Fruit fly (Drosophila melanogaster): ENCODE data around the gene ATPsyndelta.

ATPsyndelta gene

DNA sequence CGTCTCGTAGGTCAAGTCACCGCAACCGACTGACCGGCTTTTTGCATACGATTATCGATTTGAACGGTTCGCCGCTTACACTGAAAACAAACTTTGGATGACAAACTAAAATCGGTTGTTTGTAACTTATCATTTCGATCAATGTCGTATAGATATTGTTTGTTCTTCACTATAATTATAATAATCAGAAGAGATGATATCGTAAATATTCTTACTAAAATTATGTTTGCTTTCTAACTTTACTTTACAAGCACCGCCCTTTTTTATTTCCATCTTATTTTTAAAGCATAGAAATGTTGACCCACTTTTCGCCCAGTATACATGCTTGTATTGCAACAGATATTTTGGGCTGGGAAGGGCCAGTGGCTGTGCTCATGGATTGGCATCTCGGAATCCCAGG lies 20.3 kb downstream of the ATPsyndelta start, which contains the start of gene CG2961 (continued):
- TF ChIP-seq fd59A (GFP tag; optimal IDR thresholded peaks at IDR 0.05) (no peak), salr (GFP tag; optimal IDR thresholded peaks at IDR 0.05) (no peak), CG8319 (GFP tag; optimal IDR thresholded peaks at IDR 0.05) (no peak), cyc (GFP tag; optimal IDR thresholded peaks at IDR 0.05) (no peak), CG34406 (GFP tag; optimal IDR thresholded peaks at IDR 0.05) (no peak), topi (GFP tag; optimal IDR thresholded peaks at IDR 0.05) (no peak), CG9139 (GFP tag; optimal IDR thresholded peaks at IDR 0.05) (no peak)

DNA sequence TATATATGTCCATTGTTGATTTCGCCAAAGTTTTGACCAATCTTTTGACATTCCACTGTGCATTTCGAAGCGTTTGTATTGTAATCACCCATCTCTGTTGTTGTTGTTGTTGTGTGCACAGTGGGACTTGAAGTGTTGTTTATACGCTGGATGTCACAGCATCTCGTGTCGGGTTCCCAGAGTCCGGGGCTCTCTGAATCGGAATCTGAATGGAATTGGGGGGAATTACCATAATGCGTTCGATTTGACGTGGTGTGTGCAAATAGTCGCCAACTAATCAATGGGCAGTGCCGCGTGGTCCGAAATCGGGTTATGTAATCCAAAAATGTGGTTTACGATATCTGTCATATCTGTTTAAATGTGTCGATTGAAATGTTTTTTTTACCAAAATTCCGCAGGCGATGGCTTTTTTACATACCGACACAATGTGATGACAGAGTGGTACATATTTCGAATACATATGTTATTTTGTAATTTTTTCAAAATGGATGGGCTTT lies 21.3 kb downstream of the ATPsyndelta start:
- TF ChIP-seq svp (GFP tag) (peak; percentile 55), esn (GFP tag; optimal IDR thresholded peaks at IDR 0.05) (no peak)

DNA sequence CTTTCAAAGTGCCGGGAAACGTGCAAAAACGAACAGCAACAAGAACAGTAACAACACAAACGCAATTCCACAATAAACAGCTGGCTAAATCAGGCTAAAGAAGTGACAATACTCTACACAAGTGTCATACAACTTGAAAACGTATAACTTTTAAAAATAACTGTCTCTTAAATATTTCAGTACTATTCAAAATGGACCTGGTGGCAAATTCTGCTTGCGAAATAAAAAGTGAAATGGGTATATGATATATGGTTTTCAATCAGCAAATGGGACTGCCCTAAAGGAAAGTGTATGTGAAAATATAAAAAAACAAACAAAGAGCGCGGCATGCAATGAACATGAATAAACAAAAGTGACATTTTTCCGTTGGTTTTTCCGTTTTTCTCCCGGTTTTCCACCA lies 29.1 kb downstream of the ATPsyndelta start:
- no peak for TF ChIP-seq CG10669 (GFP tag; optimal IDR thresholded peaks at IDR 0.05)
- no peak for TF ChIP-seq Ets21C (GFP tag; optimal IDR thresholded peaks at IDR 0.05)
- TF ChIP-seq fd85E (GFP tag; optimal IDR thresholded peaks at IDR 0.05) = no peak
- peak; percentile 78 for TF ChIP-seq svp (GFP tag)
- no peak for TF ChIP-seq fkh (GFP tag; optimal IDR thresholded peaks at IDR 0.05)
- peak; percentile 14 for TF ChIP-seq CG6792 (GFP tag; optimal IDR thresholded peaks at IDR 0.05)
- peak; percentile 6 for TF ChIP-seq OdsH (GFP tag; optimal IDR thresholded peaks at IDR 0.05)
- peak; percentile 41 for TF ChIP-seq Sox102F (GFP tag; optimal IDR thresholded peaks at IDR 0.05)
- TF ChIP-seq Eip78C (GFP tag) = peak; percentile 32
- no peak for TF ChIP-seq Hr38 (GFP tag; optimal IDR thresholded peaks at IDR 0.05)
- no peak for TF ChIP-seq salr (GFP tag; optimal IDR thresholded peaks at IDR 0.05)
- no peak for TF ChIP-seq CG8632 (GFP tag; optimal IDR thresholded peaks at IDR 0.05)
- TF ChIP-seq Lpt (GFP tag; optimal IDR thresholded peaks at IDR 0.05) = no peak
- peak; percentile 2 for TF ChIP-seq CG3919 (GFP tag; optimal IDR thresholded peaks at IDR 0.05)
- no peak for TF ChIP-seq CG8319 (GFP tag; optimal IDR thresholded peaks at IDR 0.05)
- peak; percentile 41 for TF ChIP-seq Sox14 (GFP tag; optimal IDR thresholded peaks at IDR 0.05)
- TF ChIP-seq esn (GFP tag; optimal IDR thresholded peaks at IDR 0.05) = peak; percentile 31
- TF ChIP-seq CG6854 (GFP tag; optimal IDR thresholded peaks at IDR 0.05) = no peak
- peak; percentile 2 for TF ChIP-seq achi (GFP tag; optimal IDR thresholded peaks at IDR 0.05)
- TF ChIP-seq CG32006 (GFP tag; optimal IDR thresholded peaks at IDR 0.05) = peak; percentile 13
- no peak for TF ChIP-seq Eip93F (GFP tag; optimal IDR thresholded peaks at IDR 0.05)
- TF ChIP-seq pdm3 (GFP tag; optimal IDR thresholded peaks at IDR 0.05) = peak; percentile 32
- no peak for TF ChIP-seq CG4318 (GFP tag; optimal IDR thresholded peaks at IDR 0.05)
- peak; percentile 5 for TF ChIP-seq Sox15 (GFP tag; optimal IDR thresholded peaks at IDR 0.05)
- no peak for TF ChIP-seq dac (GFP tag; optimal IDR thresholded peaks at IDR 0.05)
- TF ChIP-seq CG34406 (GFP tag; optimal IDR thresholded peaks at IDR 0.05) = peak; percentile 24
- TF ChIP-seq CG11294 (GFP tag; IDR thresholded peaks at IDR 0.05) = no peak
- TF ChIP-seq topi (GFP tag; optimal IDR thresholded peaks at IDR 0.05) = peak; percentile 36
- TF ChIP-seq lz (GFP tag; optimal IDR thresholded peaks at IDR 0.05) = peak; percentile 27
- peak; percentile 27 for TF ChIP-seq Hr4 (GFP tag; optimal IDR thresholded peaks at IDR 0.05)
- TF ChIP-seq Met (GFP tag; optimal IDR thresholded peaks at IDR 0.05) = peak; percentile 38
- peak; percentile 54 for TF ChIP-seq Hr39 (GFP tag; optimal IDR thresholded peaks at IDR 0.05)
- no peak for TF ChIP-seq CG6276 (GFP tag; optimal IDR thresholded peaks at IDR 0.05)
- peak; percentile 58 for TF ChIP-seq CG31627 (GFP tag; optimal IDR thresholded peaks at IDR 0.05)
- TF ChIP-seq Smox (GFP tag; optimal IDR thresholded peaks at IDR 0.05) = peak; percentile 1
- no peak for TF ChIP-seq CG1621 (tag; optimal IDR thresholded peaks at IDR 0.05)
- peak; percentile 38 for TF ChIP-seq cyc (GFP tag; optimal IDR thresholded peaks at IDR 0.05)
- peak; percentile 19 for TF ChIP-seq acj6 (GFP tag; optimal IDR thresholded peaks at IDR 0.05)
- no peak for TF ChIP-seq CG6808 (GFP tag; optimal IDR thresholded peaks at IDR 0.05)
- no peak for TF ChIP-seq net (GFP tag; optimal IDR thresholded peaks at IDR 0.05)
- TF ChIP-seq CG6163 (GFP tag; IDR thresholded peaks at IDR 0.05) = no peak
